Worm (Caenorhabditis elegans): ENCODE data around the gene K02D10.1.

- TF ChIP-seq pes-1 (GFP tag; IDR thresholded peaks at IDR 0.05) (no peak), ets-7 (tag; optimal IDR thresholded peaks at IDR 0.05) (no peak), B0310.2 (tag; optimal IDR thresholded peaks at IDR 0.05) (no peak), ceh-36 (tag; optimal IDR thresholded peaks at IDR 0.05) (no peak), F13C5.2 (tag; optimal IDR thresholded peaks at IDR 0.05) (no peak), hnd-1 (tag; optimal IDR thresholded peaks at IDR 0.05) (no peak)
Observed at ce11 chrIII:8765030-8765429, 4.3 kb upstream of the K02D10.1 start.
